Fruit fly (Drosophila melanogaster) whole organism, embryonic: ENCODE measurements around the gene Drsl2.

Experiments used
- Awh ChIP-seq: fragments of 200-800 bp; sonication (Bioruptor generic); IDR thresholded peaks from 2 replicates; pipeline ENCODE4, ENCODE4 v1.3.6; 2022; ENCODE audit warnings: missing biosample characterization, missing genetic modification characterization
- Bdp1 ChIP-seq: fragments of 200-800 bp; sonication (Bioruptor generic); optimal IDR thresholded peaks from 3 replicates; lab custom pipeline; 2016; ENCODE audit warnings: missing biosample characterization, missing genetic modification characterization
- CG10366 ChIP-seq: fragments of 200-800 bp; sonication (Bioruptor generic); IDR thresholded peaks from 2 replicates; pipeline ENCODE4 v1.3.6; 2022; ENCODE audit warnings: missing biosample characterization, missing genetic modification characterization
- CG10565 ChIP-seq: fragments of 200-800 bp; sonication (Bioruptor generic); optimal IDR thresholded peaks from 3 replicates; lab custom pipeline; 2016; ENCODE audit warnings: missing biosample characterization, mild to moderate bottlenecking, missing genetic modification characterization
- CG10654 ChIP-seq: fragments of 200-800 bp; sonication (Bioruptor generic); optimal IDR thresholded peaks from 2 replicates; lab custom pipeline; 2016; ENCODE audit warnings: missing biosample characterization, missing genetic modification characterization
- CG13424 ChIP-seq: fragments of 200-800 bp; sonication (Bioruptor generic); optimal IDR thresholded peaks from 2 replicates; lab custom pipeline; 2019; ENCODE audit warnings: missing biosample characterization, mild to moderate bottlenecking, missing genetic modification characterization, moderate library complexity
- CG13775 ChIP-seq: fragments of 200-800 bp; sonication (Bioruptor generic); optimal IDR thresholded peaks from 3 replicates; lab custom pipeline; 2017; ENCODE audit warnings: missing biosample characterization, mild to moderate bottlenecking, missing genetic modification characterization
- CG14050 ChIP-seq: fragments of 200-800 bp; sonication (Bioruptor generic); IDR thresholded peaks from 3 replicates; pipeline ENCODE4 v1.3.6; 2022; ENCODE audit warnings: missing biosample characterization, missing genetic modification characterization
- CG16815 ChIP-seq: fragments of 200-800 bp; sonication (Bioruptor generic); optimal IDR thresholded peaks from 3 replicates; lab custom pipeline; 2017; ENCODE audit warnings: missing biosample characterization, mild to moderate bottlenecking, missing genetic modification characterization
- CG17568 ChIP-seq: fragments of 200-800 bp; sonication (Bioruptor generic); optimal IDR thresholded peaks from 2 replicates; lab custom pipeline; 2018; ENCODE audit warnings: missing biosample characterization, mild to moderate bottlenecking, missing genetic modification characterization, moderate library complexity
- CG3163 ChIP-seq: fragments of 200-800 bp; sonication (Bioruptor generic); optimal IDR thresholded peaks from 3 replicates; lab custom pipeline; 2016; ENCODE audit warnings: missing biosample characterization, missing genetic modification characterization
- CG32767 ChIP-seq: fragments of 200-800 bp; sonication (Bioruptor generic); IDR thresholded peaks from 2 replicates; pipeline ENCODE4 v1.3.6; 2022; ENCODE audit warnings: missing biosample characterization, missing genetic modification characterization
- CG4707 ChIP-seq: fragments of 200-800 bp; sonication (Bioruptor generic); optimal IDR thresholded peaks from 2 replicates; lab custom pipeline; 2018; ENCODE audit warnings: missing biosample characterization, mild to moderate bottlenecking, missing genetic modification characterization, moderate library complexity
- CG5180 ChIP-seq: fragments of 200-800 bp; sonication (Bioruptor generic); optimal IDR thresholded peaks from 3 replicates; lab custom pipeline; 2017; ENCODE audit warnings: missing biosample characterization, missing genetic modification characterization, mild to moderate bottlenecking, moderate library complexity, missing genetic modification reagents
- CG5245 ChIP-seq: fragments of 200-800 bp; sonication (Bioruptor generic); optimal IDR thresholded peaks from 3 replicates; lab custom pipeline; 2016; ENCODE audit warnings: missing biosample characterization, missing genetic modification characterization
- CG6175 ChIP-seq: fragments of 200-800 bp; sonication (Bioruptor generic); IDR thresholded peaks from 3 replicates; pipeline ENCODE4 v1.3.6; 2022; ENCODE audit warnings: missing biosample characterization, missing genetic modification characterization
- CG6254 ChIP-seq: fragments of 200-800 bp; sonication (Bioruptor generic); optimal IDR thresholded peaks from 3 replicates; lab custom pipeline; 2017; ENCODE audit warnings: mild to moderate bottlenecking, missing biosample characterization, missing genetic modification reagents, missing genetic modification characterization
- CG7928 ChIP-seq: fragments of 200-800 bp; sonication (Bioruptor generic); optimal IDR thresholded peaks from 2 replicates; lab custom pipeline; 2017; ENCODE audit warnings: missing biosample characterization, mild to moderate bottlenecking, missing genetic modification characterization
- CG8290 ChIP-seq, 3 experiments: fragments of 200-800 bp; sonication (Bioruptor generic); optimal IDR thresholded peaks; 2 replicates each; lab custom pipeline; 2016 to 2019; ENCODE audit warnings: missing biosample characterization in 3 of 3, missing genetic modification characterization in 3 of 3, mild to moderate bottlenecking in 2 of 3, moderate library complexity in 1 of 3
- Chrac-16 ChIP-seq: fragments of 200-800 bp; sonication (Bioruptor generic); optimal IDR thresholded peaks from 3 replicates; lab custom pipeline; 2016; ENCODE audit warnings: missing biosample characterization, missing genetic modification characterization
- D19B ChIP-seq: fragments of 200-800 bp; sonication (Bioruptor generic); optimal IDR thresholded peaks from 2 replicates; lab custom pipeline; 2017; ENCODE audit warnings: missing biosample characterization, mild to moderate bottlenecking, missing genetic modification characterization
- Ets65A ChIP-seq: fragments of 200-800 bp; sonication (Bioruptor generic); peaks from one replicate; lab custom pipeline; 2016; ENCODE audit warnings: missing biosample characterization, missing genetic modification characterization
- GATAe ChIP-seq: fragments of 200-800 bp; sonication (Bioruptor generic); conservative IDR thresholded peaks from 2 replicates; pipeline ENCODE4 v1.3.6; 2022; ENCODE audit warnings: missing biosample characterization, missing genetic modification characterization
- HLH54F ChIP-seq: fragments of 200-800 bp; sonication (Bioruptor generic); optimal IDR thresholded peaks from 3 replicates; lab custom pipeline; 2016; ENCODE audit warnings: missing biosample characterization, missing genetic modification characterization
- Lim3 ChIP-seq: fragments of 200-800 bp; sonication (Bioruptor generic); IDR thresholded peaks from 2 replicates; pipeline ENCODE4 v1.3.6; 2022; ENCODE audit warnings: missing biosample characterization, missing genetic modification characterization
- Nf-YA ChIP-seq: fragments of 200-800 bp; sonication (Bioruptor generic); IDR thresholded peaks from 2 replicates; pipeline ENCODE4 v1.3.6; 2022; ENCODE audit warnings: missing biosample characterization, missing genetic modification characterization
- Poxn ChIP-seq: fragments of 200-800 bp; sonication (Bioruptor generic); IDR thresholded peaks from 2 replicates; pipeline ENCODE4 v1.3.6; 2022; ENCODE audit warnings: missing biosample characterization, missing genetic modification characterization
- Scr ChIP-seq: fragments of 200-800 bp; sonication (Bioruptor generic); IDR thresholded peaks from 2 replicates; pipeline ENCODE4 v1.3.6; 2022; ENCODE audit warnings: missing biosample characterization, missing genetic modification characterization; ENCODE audit not compliant: partially characterized antibody
- Xbp1 ChIP-seq: fragments of 200-800 bp; sonication (Bioruptor generic); optimal IDR thresholded peaks from 3 replicates; lab custom pipeline; 2016; ENCODE audit warnings: missing biosample characterization, mild to moderate bottlenecking, missing genetic modification characterization
- abd-A ChIP-seq: fragments of 200-800 bp; sonication (Bioruptor generic); optimal IDR thresholded peaks from 3 replicates; lab custom pipeline; 2019; ENCODE audit warnings: missing biosample characterization, mild to moderate bottlenecking, missing genetic modification characterization, moderate library complexity
- ac ChIP-seq: fragments of 200-800 bp; sonication (Bioruptor generic); optimal IDR thresholded peaks from 3 replicates; lab custom pipeline; 2017; ENCODE audit warnings: missing biosample characterization, mild to moderate bottlenecking, missing genetic modification characterization
- aop ChIP-seq: fragments of 200-800 bp; sonication (Bioruptor generic); IDR thresholded peaks from 2 replicates; pipeline ENCODE4 v1.3.6; 2022; ENCODE audit warnings: missing biosample characterization, missing genetic modification characterization
- az2 ChIP-seq: fragments of 200-800 bp; sonication (Bioruptor generic); optimal IDR thresholded peaks from 3 replicates; lab custom pipeline; 2016; ENCODE audit warnings: missing biosample characterization, missing genetic modification characterization
- cato ChIP-seq: fragments of 200-800 bp; sonication (Bioruptor generic); optimal IDR thresholded peaks from 2 replicates; lab custom pipeline; 2016; ENCODE audit warnings: missing biosample characterization, missing genetic modification characterization, borderline replicate concordance
- chm ChIP-seq: fragments of 200-800 bp; sonication (Bioruptor generic); IDR thresholded peaks from 2 replicates; pipeline ENCODE4 v1.3.6; 2022; ENCODE audit warnings: missing biosample characterization, missing genetic modification characterization
- crc ChIP-seq: fragments of 200-800 bp; sonication (Bioruptor generic); optimal IDR thresholded peaks from 2 replicates; lab custom pipeline; 2016; ENCODE audit warnings: missing biosample characterization, missing genetic modification characterization
- eyg ChIP-seq: fragments of 200-800 bp; sonication (Bioruptor generic); optimal IDR thresholded peaks from 3 replicates; lab custom pipeline; 2016; ENCODE audit warnings: missing biosample characterization, missing genetic modification characterization
- gem ChIP-seq: fragments of 200-800 bp; sonication (Bioruptor generic); optimal IDR thresholded peaks from 2 replicates; lab custom pipeline; 2019; ENCODE audit warnings: missing biosample characterization, mild to moderate bottlenecking, missing genetic modification characterization, moderate library complexity
- ind ChIP-seq: fragments of 200-800 bp; sonication (Bioruptor generic); optimal IDR thresholded peaks from 3 replicates; lab custom pipeline; 2016; ENCODE audit warnings: missing biosample characterization, missing genetic modification characterization
- luna ChIP-seq: fragments of 200-800 bp; sonication (Bioruptor generic); optimal IDR thresholded peaks from 2 replicates; lab custom pipeline; 2016; ENCODE audit warnings: missing biosample characterization, missing genetic modification characterization
- oc ChIP-seq: fragments of 200-800 bp; sonication (Bioruptor generic); optimal IDR thresholded peaks from 2 replicates; lab custom pipeline; 2018; ENCODE audit warnings: missing biosample characterization, mild to moderate bottlenecking, missing genetic modification characterization, moderate library complexity
- pho ChIP-seq: fragments of 200-800 bp; sonication (Bioruptor generic); optimal IDR thresholded peaks from 2 replicates; lab custom pipeline; 2016; ENCODE audit warnings: missing biosample characterization, missing genetic modification characterization
- sens ChIP-seq: fragments of 200-800 bp; sonication (Bioruptor generic); peaks from one replicate; lab custom pipeline; 2016; ENCODE audit warnings: missing biosample characterization, missing genetic modification characterization
- sens-2 ChIP-seq: fragments of 200-800 bp; sonication (Bioruptor generic); IDR thresholded peaks from 2 replicates; pipeline ENCODE4 v1.3.6; 2022; ENCODE audit warnings: missing biosample characterization, missing genetic modification characterization
- tna ChIP-seq: fragments of 200-800 bp; sonication (Bioruptor generic); IDR thresholded peaks from 2 replicates; pipeline ENCODE4 v1.3.6; 2022; ENCODE audit warnings: missing biosample characterization, missing genetic modification characterization; ENCODE audit not compliant: partially characterized antibody
- trem ChIP-seq: fragments of 200-800 bp; optimal IDR thresholded peaks from 3 replicates; lab custom pipeline; 2019; ENCODE audit warnings: missing biosample characterization, mild to moderate bottlenecking, missing genetic modification characterization, moderate library complexity
- twi ChIP-seq: fragments of 200-800 bp; optimal IDR thresholded peaks from 2 replicates; lab custom pipeline; 2019; ENCODE audit warnings: missing biosample characterization, mild to moderate bottlenecking, missing genetic modification characterization, moderate library complexity
- unc-4 ChIP-seq: fragments of 200-800 bp; sonication (Bioruptor generic); IDR thresholded peaks from 2 replicates; pipeline ENCODE4 v1.3.6; 2022; ENCODE audit warnings: missing biosample characterization, missing genetic modification characterization; ENCODE audit not compliant: partially characterized antibody
- usp ChIP-seq: fragments of >200 bp; optimal IDR thresholded peaks from 2 replicates; lab custom pipeline; 2017; ENCODE audit warnings: missing biosample characterization, missing genetic modification characterization
- vfl ChIP-seq: fragments of 200-800 bp; sonication (Bioruptor generic); optimal IDR thresholded peaks from 2 replicates; lab custom pipeline; 2016; ENCODE audit warnings: missing biosample characterization, missing genetic modification characterization
- wor ChIP-seq: fragments of 200-800 bp; sonication (Bioruptor generic); IDR thresholded peaks from 2 replicates; pipeline ENCODE4 v1.3.6; 2022; ENCODE audit warnings: missing biosample characterization, missing genetic modification characterization

Drsl2 gene

DNA sequence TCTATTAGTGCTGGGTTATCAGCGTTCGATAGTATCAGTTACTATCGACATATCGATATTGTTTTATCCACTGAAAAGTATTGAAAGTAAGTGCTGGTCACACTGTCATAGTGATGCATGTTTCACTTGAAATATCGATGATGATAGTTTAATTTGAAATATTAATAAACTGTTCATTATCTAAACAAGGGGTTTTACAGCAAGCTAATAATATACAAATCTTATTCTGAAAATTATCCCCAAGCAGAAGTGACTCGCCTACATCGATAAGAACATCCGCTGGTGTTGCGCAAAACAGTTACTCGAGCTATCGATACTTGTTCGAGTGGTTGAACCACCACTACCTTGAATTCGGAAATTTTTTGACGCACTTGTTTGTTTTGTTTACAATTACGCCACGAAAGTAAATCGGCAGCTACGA lies 5.1 kb downstream of the Drsl2 start, which contains the start of the genes PIG-C, CG12016 and Dpm2 (continued):
- no peak for TF ChIP-seq Lim3
- peak; percentile 68 for TF ChIP-seq CG8290 (GFP tag; optimal IDR thresholded peaks at IDR 0.05; lab: Kevin White, UChicago)
- TF ChIP-seq CG8290 (tag; optimal IDR thresholded peaks at IDR 0.05; lab: Kevin White, UChicago), result no peak
- 0 out of 2 replicates have a peak, but pooled peaks have one; percentile 11 for TF ChIP-seq sens-2 (GFP tag; lab: Robert Waterston, UW)
- no peak for TF ChIP-seq CG6175 (GFP tag; lab: Robert Waterston, UW)
- no peak for TF ChIP-seq GATAe (GFP tag; lab: Robert Waterston, UW)
- peak; percentile 69 for TF ChIP-seq CG13775 (GFP tag; lab: Kevin White, UChicago)
- peak; percentile 60 for TF ChIP-seq twi (tag; lab: Kevin White, UChicago)
- TF ChIP-seq CG10654 (GFP tag; lab: Kevin White, UChicago), result peak; percentile 22
- TF ChIP-seq luna (GFP tag; lab: Kevin White, UChicago), result peak; percentile 58
- TF ChIP-seq CG16815 (GFP tag; lab: Kevin White, UChicago), result peak; percentile 31
- no peak for TF ChIP-seq CG5180
- TF ChIP-seq Nf-YA (GFP tag; lab: Robert Waterston, UW), result 0 out of 2 replicates have a peak, but pooled peaks have one; percentile 6
- peak; percentile 73 for TF ChIP-seq pho (GFP tag; lab: Kevin White, UChicago)
- no peak for TF ChIP-seq usp (GFP tag; lab: Kevin White, UChicago)
- peak; percentile 81 for TF ChIP-seq Chrac-16 (GFP tag; lab: Kevin White, UChicago)
- no peak for TF ChIP-seq chm
- no peak for TF ChIP-seq CG5245
- TF ChIP-seq aop (GFP tag; lab: Robert Waterston, UW), result no peak
- TF ChIP-seq trem (tag; lab: Kevin White, UChicago), result peak; percentile 77
- peak; percentile 92 for TF ChIP-seq sens (GFP tag; lab: Kevin White, UChicago)
- TF ChIP-seq CG4707 (GFP tag; lab: Kevin White, UChicago), result no peak
- TF ChIP-seq abd-A (tag; lab: Kevin White, UChicago), result no peak
- peak; percentile 76 for TF ChIP-seq Xbp1 (GFP tag; lab: Kevin White, UChicago)
- peak; percentile 50 for TF ChIP-seq Bdp1 (GFP tag; lab: Kevin White, UChicago)
- peak; percentile 67 for TF ChIP-seq cato (GFP tag; lab: Kevin White, UChicago)
- no peak for TF ChIP-seq CG17568
- TF ChIP-seq CG7928 (GFP tag; lab: Kevin White, UChicago), result peak; percentile 38
- TF ChIP-seq crc (GFP tag; lab: Kevin White, UChicago), result no peak
- TF ChIP-seq tna (GFP tag; lab: Robert Waterston, UW), result peak; percentile 84
- no peak for TF ChIP-seq CG32767 (GFP tag; lab: Robert Waterston, UW)
- TF ChIP-seq CG13424, result peak; percentile 74
- no peak for TF ChIP-seq CG6254 (GFP tag; lab: Kevin White, UChicago)
- TF ChIP-seq Poxn (GFP tag; lab: Robert Waterston, UW), result no peak
- TF ChIP-seq HLH54F (GFP tag; lab: Kevin White, UChicago), result peak; percentile 78
- TF ChIP-seq CG3163 (GFP tag; lab: Kevin White, UChicago), result peak; percentile 51
- TF ChIP-seq Ets65A, result peak; percentile 96
- no peak for TF ChIP-seq oc (tag; lab: Kevin White, UChicago)
- no peak for TF ChIP-seq gem (tag; lab: Kevin White, UChicago)
- no peak for TF ChIP-seq wor
- 0 out of 3 replicates have a peak, but pooled peaks have one; percentile 28 for TF ChIP-seq CG14050 (GFP tag; lab: Robert Waterston, UW)
- peak; percentile 98 for TF ChIP-seq Scr (GFP tag; lab: Robert Waterston, UW)
- no peak for TF ChIP-seq eyg (GFP tag; lab: Kevin White, UChicago)
- peak; percentile 98 for TF ChIP-seq unc-4 (GFP tag; lab: Robert Waterston, UW)
- TF ChIP-seq D19B (GFP tag; lab: Kevin White, UChicago), result no peak
- peak; percentile 81 for TF ChIP-seq ind (GFP tag; lab: Kevin White, UChicago)
- peak; percentile 24; the same call in 1 of the 2 replicates for TF ChIP-seq CG10366
- TF ChIP-seq ac (GFP tag; lab: Kevin White, UChicago), result no peak
- TF ChIP-seq vfl (GFP tag; lab: Kevin White, UChicago), result peak; percentile 55
- no peak for TF ChIP-seq Awh (GFP tag; lab: Robert Waterston, UW)
- TF ChIP-seq az2 (GFP tag; lab: Kevin White, UChicago), result peak; percentile 71
- no peak for TF ChIP-seq CG10565 (GFP tag; lab: Kevin White, UChicago)
